Fruit fly (Drosophila melanogaster): ENCODE data around the gene Spn28B.

dm6 chr2L:7578880-7579279, 2.8 kb upstream of the Spn28B start, which contains the start of gene RapGAP1:
- no peak for TF ChIP-seq psq (optimal IDR thresholded peaks at IDR 0.05)
- TF ChIP-seq CG8478 (optimal IDR thresholded peaks at IDR 0.05) = no peak
- no peak for TF ChIP-seq Dll (optimal IDR thresholded peaks at IDR 0.05)
- TF ChIP-seq usp (GFP tag; optimal IDR thresholded peaks at IDR 0.05) = no peak
- TF ChIP-seq EcR (GFP tag; optimal IDR thresholded peaks at IDR 0.05) = no peak
- no peak for TF ChIP-seq pan (optimal IDR thresholded peaks at IDR 0.05)

All from whole organism.